Fruit fly (Drosophila melanogaster) whole organism, prepupa: ENCODE results near the gene Bfc.

Experiments
- Blimp-1 ChIP-seq: fragments of 200-800 bp; sonication (Bioruptor generic); optimal IDR thresholded peaks from 3 replicates; lab custom pipeline; 2017; ENCODE audit warnings: missing biosample characterization, missing genetic modification characterization, mild to moderate bottlenecking, moderate library complexity, missing genetic modification reagents
- CG11294 ChIP-seq: fragments of 200-800 bp; sonication (Bioruptor generic); IDR thresholded peaks from 2 replicates; pipeline ENCODE4 v1.3.6; 2022; ENCODE audit warnings: missing biosample characterization, missing genetic modification characterization
- CG31627 ChIP-seq: fragments of 200-800 bp; sonication (Bioruptor generic); optimal IDR thresholded peaks from 3 replicates; lab custom pipeline; 2016; ENCODE audit warnings: missing biosample characterization, missing genetic modification characterization
- CG3919 ChIP-seq: fragments of 200-800 bp; sonication (Bioruptor generic); optimal IDR thresholded peaks from 3 replicates; lab custom pipeline; 2016; ENCODE audit warnings: missing biosample characterization, missing genetic modification characterization
- CG6808 ChIP-seq: fragments of 200-800 bp; sonication (Bioruptor generic); optimal IDR thresholded peaks from 3 replicates; lab custom pipeline; 2017; ENCODE audit warnings: missing biosample characterization, missing genetic modification characterization, mild to moderate bottlenecking, moderate library complexity, missing genetic modification reagents
- Eip75B ChIP-seq: fragments of 200-800 bp; sonication (Bioruptor generic); optimal IDR thresholded peaks from 3 replicates; lab custom pipeline; 2016; ENCODE audit warnings: missing biosample characterization, missing genetic modification characterization
- Ets96B ChIP-seq: fragments of 200-800 bp; optimal IDR thresholded peaks from 2 replicates; lab custom pipeline; 2019; ENCODE audit warnings: missing biosample characterization, mild to moderate bottlenecking, missing genetic modification characterization, moderate library complexity
- Gug ChIP-seq: fragments of 200-800 bp; sonication (Bioruptor generic); IDR thresholded peaks from 2 replicates; pipeline ENCODE4 v1.3.6; 2022; ENCODE audit warnings: missing biosample characterization, missing genetic modification characterization
- Lpt ChIP-seq: fragments of 200-800 bp; sonication (Bioruptor generic); optimal IDR thresholded peaks from 3 replicates; lab custom pipeline; 2016; ENCODE audit warnings: missing biosample characterization, missing genetic modification characterization
- Sox102F ChIP-seq: fragments of 200-800 bp; sonication (Bioruptor generic); optimal IDR thresholded peaks from 2 replicates; lab custom pipeline; 2016; ENCODE audit warnings: missing biosample characterization, mild to moderate bottlenecking, missing genetic modification characterization
- ss ChIP-seq, 2 experiments: fragments of 200-800 bp; sonication (Bioruptor generic); optimal IDR thresholded peaks; 2 replicates in 1 of 2; 3 replicates in 1 of 2; lab custom pipeline; 2017 to 2018; ENCODE audit warnings: mild to moderate bottlenecking in 2 of 2, missing biosample characterization in 2 of 2, missing genetic modification characterization in 2 of 2, moderate library complexity in 1 of 2
- vri ChIP-seq: fragments of 200-800 bp; sonication (Bioruptor generic); optimal IDR thresholded peaks from 3 replicates; lab custom pipeline; 2016; ENCODE audit warnings: missing biosample characterization, mild to moderate bottlenecking, missing genetic modification characterization

dm6 chr3L:1300076-1300635 is 49.7 kb downstream of the Bfc start:
- no peak for TF ChIP-seq CG3919 (GFP tag; lab: Kevin White, UChicago)
- peak; percentile 32 for TF ChIP-seq vri (GFP tag; lab: Kevin White, UChicago)
- no peak for TF ChIP-seq Sox102F (GFP tag; lab: Kevin White, UChicago)
- TF ChIP-seq Ets96B (tag; lab: Kevin White, UChicago) = peak; percentile 67
- peak; percentile 48 for TF ChIP-seq Blimp-1 (GFP tag; lab: Kevin White, UChicago)
- peak; percentile 58 for TF ChIP-seq CG31627 (GFP tag; lab: Kevin White, UChicago)
- TF ChIP-seq ss (GFP tag; optimal IDR thresholded peaks at IDR 0.05; lab: Kevin White, UChicago) = peak in 1 of 2 experiments; percentile 46
- peak; percentile 43; the same call in 1 of the 2 replicates for TF ChIP-seq Gug (GFP tag; lab: Robert Waterston, UW)
- no peak for TF ChIP-seq Eip75B (GFP tag; lab: Kevin White, UChicago)
- peak; percentile 66 for TF ChIP-seq CG6808 (GFP tag; lab: Kevin White, UChicago)
- peak; percentile 26; the same call in 1 of the 2 replicates for TF ChIP-seq CG11294 (GFP tag; lab: Robert Waterston, UW)
- TF ChIP-seq Lpt (GFP tag; lab: Kevin White, UChicago) = peak; percentile 29
